Worm (Caenorhabditis elegans): ENCODE results near the gene C52E2.3.
A peak's percentile ranks its signal among the peaks of the same experiment; 100 is the strongest.

C52E2.3 gene

DNA sequence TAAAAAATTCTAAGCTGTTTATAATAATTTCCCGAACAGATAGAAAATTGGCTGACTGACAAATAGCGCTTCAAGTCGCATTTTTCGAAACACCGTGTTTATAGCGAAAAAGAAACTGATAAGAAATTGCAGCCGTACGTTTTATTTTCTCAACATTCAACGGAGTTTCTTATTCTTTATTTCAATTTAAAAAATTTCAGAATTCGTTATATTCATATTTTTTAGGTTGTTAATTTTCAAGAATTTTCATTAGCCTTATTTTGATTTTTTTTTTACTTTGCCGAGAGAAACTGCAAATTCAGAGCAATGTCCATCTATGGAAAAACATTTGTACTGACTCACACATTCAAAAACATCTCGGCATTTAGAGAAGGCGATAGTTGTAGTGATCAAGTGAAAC, 46.9 kb downstream of the C52E2.3 start, which contains the start of gene C46F9.6:
C46F9.6 (plus strand) TSS at position 301 of the 400 bp plus-strand sequence.
- TF ChIP-seq mdt-29 (GFP tag; IDR thresholded peaks at IDR 0.05) (no peak), hmg-1.1 (GFP tag; IDR thresholded peaks at IDR 0.05) (no peak), daf-16 (GFP tag; optimal IDR thresholded peaks at IDR 0.05) (no peak), daf-16 (tag; optimal IDR thresholded peaks at IDR 0.05) (peak; percentile 60), pqm-1 (tag; optimal IDR thresholded peaks at IDR 0.05) (peak; percentile 8), nhr-11 (tag; optimal IDR thresholded peaks at IDR 0.05) (no peak), unc-62 (GFP tag; optimal IDR thresholded peaks at IDR 0.05 in 1 of 2) (peak in 1 of 2 experiments; percentile 30), unc-62 (tag; optimal IDR thresholded peaks at IDR 0.05) (no peak), spr-1 (tag; optimal IDR thresholded peaks at IDR 0.05) (no peak), nhr-77 (tag; optimal IDR thresholded peaks at IDR 0.05) (no peak)

DNA sequence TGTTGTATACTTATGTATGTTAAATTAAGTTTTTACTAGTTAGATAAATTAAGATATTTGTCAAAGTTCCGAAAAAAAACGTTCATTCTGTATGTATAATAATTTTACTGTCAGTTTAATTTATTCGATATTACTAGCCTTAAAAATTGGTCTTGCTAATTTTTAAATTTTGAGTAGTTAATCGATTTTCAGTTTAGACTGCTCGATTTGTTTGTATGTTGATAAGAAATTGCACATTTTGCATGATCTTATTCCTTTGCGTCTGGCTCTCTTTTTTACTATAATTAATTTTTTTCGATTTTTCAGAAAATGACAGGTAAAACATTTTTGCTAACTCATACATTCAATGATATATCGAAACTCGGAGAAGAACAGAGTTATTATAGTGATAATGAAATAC, 48.9 kb downstream of the C52E2.3 start, which contains the start of gene math-24:
math-24 (plus strand) TSS at position 301 of the 400 bp plus-strand sequence.
- TF ChIP-seq T26A8.4 (GFP tag; IDR thresholded peaks at IDR 0.05) (no peak), set-16 (GFP tag; IDR thresholded peaks at IDR 0.05) (no peak), mxl-3 (GFP tag; optimal IDR thresholded peaks at IDR 0.05) (no peak), saeg-2 (GFP tag; IDR thresholded peaks at IDR 0.05) (no peak), dve-1 (tag; optimal IDR thresholded peaks at IDR 0.05; ENCODE audit: insufficient read depth) (no peak), spr-1 (tag; optimal IDR thresholded peaks at IDR 0.05) (no peak), attf-4 (tag; optimal IDR thresholded peaks at IDR 0.05) (no peak), arid-1 (GFP tag; conservative IDR thresholded peaks at IDR 0.05) (no peak), ztf-7 (tag; optimal IDR thresholded peaks at IDR 0.05) (no peak), ceh-20 (GFP tag; IDR thresholded peaks at IDR 0.05) (no peak), lin-39 (tag; optimal IDR thresholded peaks at IDR 0.05) (no peak), Y5F2A.4 (GFP tag; optimal IDR thresholded peaks at IDR 0.05) (no peak), gei-8 (GFP tag; optimal IDR thresholded peaks at IDR 0.05) (no peak), ceh-62 (tag; optimal IDR thresholded peaks at IDR 0.05) (no peak)

DNA sequence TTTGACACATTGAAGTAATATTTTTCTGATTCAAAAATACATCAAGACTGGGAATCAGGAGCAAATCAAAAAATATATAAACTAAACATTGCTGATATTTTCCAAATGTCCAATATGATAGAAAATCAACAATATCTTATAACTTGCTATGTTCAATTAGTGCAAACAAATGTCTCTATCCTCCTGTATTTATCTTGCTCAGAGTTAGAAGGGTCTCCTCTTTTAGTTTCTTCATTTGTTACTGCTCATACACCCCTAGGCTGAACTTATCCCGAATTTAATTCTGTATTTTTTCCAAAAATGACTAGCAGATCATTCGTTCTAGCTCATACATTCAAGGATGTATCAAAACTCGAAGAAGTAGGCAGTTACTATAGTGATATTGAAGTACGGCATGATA, 50.9 kb downstream of the C52E2.3 start, which contains the start of gene math-23:
math-23 (plus strand) TSS at position 301 of the 400 bp plus-strand sequence.
- TF ChIP-seq F37D6.2 (tag; optimal IDR thresholded peaks at IDR 0.05): no peak
- TF ChIP-seq ama-1 (optimal IDR thresholded peaks at IDR 0.05): no peak
- no peak for TF ChIP-seq T20F7.1 (GFP tag; optimal IDR thresholded peaks at IDR 0.05)
- no peak for TF ChIP-seq unc-39 (tag; optimal IDR thresholded peaks at IDR 0.05)
- TF ChIP-seq mxl-2 (GFP tag; conservative IDR thresholded peaks at IDR 0.05): no peak
- TF ChIP-seq vab-7 (GFP tag; IDR thresholded peaks at IDR 0.05): no peak
- TF ChIP-seq nhr-48 (tag; optimal IDR thresholded peaks at IDR 0.05): no peak
- no peak for TF ChIP-seq nhr-10 (tag; optimal IDR thresholded peaks at IDR 0.05)
- no peak for TF ChIP-seq cey-2 (tag; optimal IDR thresholded peaks at IDR 0.05; ENCODE audit: borderline replicate concordance, insufficient read depth)
- TF ChIP-seq fos-1 (tag; optimal IDR thresholded peaks at IDR 0.05): no peak
- TF ChIP-seq lin-39 (tag; optimal IDR thresholded peaks at IDR 0.05): no peak
